Fruit fly (Drosophila melanogaster): ENCODE data around the gene Rrp1.

DNA sequence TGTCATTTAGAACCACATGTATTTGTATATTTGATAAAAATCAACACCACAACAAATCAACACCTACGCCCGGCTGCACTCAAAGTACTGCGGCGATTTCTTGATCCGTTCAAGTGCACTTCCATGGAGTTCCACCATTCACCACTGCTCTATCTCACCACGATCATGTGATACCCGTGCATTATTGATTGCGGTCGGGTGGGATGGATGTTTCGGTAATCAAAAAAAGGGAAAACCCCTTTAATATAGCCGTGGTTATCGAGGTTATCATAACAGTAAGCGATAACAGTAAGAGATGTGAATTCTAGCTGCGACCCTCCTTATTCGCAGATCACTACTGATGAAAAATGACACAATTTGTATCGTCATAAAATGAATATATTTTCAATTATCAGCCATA lies 45.9 kb upstream of the Rrp1 start, which contains the start of the genes CG17224 and CG17264:
- no peak for TF ChIP-seq CTCF (optimal IDR thresholded peaks at IDR 0.05)
- TF ChIP-seq CG8478 (optimal IDR thresholded peaks at IDR 0.05): no peak
